Worm (Caenorhabditis elegans) whole organism, L1 larva: Measurements from ENCODE around the gene ttbk-8.1.

ENCODE experiments used
- aha-1 ChIP-seq: fragments of 150-350 bp; optimal IDR thresholded peaks from 2 replicates; lab custom pipeline; 2014; ENCODE audit warnings: missing biosample characterization, missing genetic modification characterization
- blmp-1 ChIP-seq: fragments of 150-350 bp; optimal IDR thresholded peaks from 2 replicates; lab custom pipeline; 2014; ENCODE audit warnings: missing biosample characterization, missing genetic modification characterization
- ceh-63 ChIP-seq: fragments of 200-800 bp; sonication (Bioruptor generic); optimal IDR thresholded peaks from 2 replicates; lab custom pipeline; 2018; ENCODE audit warnings: mild to moderate bottlenecking, missing genetic modification characterization, missing compliant biosample characterization
- ceh-82 ChIP-seq, 3 experiments: fragments of 150-350 bp in 1 of 3; sonication (generic microtip) in 2 of 3; optimal IDR thresholded peaks; 2 replicates each; lab custom pipeline; 2014 to 2017; ENCODE audit warnings: missing biosample characterization in 3 of 3, missing genetic modification characterization in 3 of 3
- ceh-90 ChIP-seq: sonication (generic microtip); optimal IDR thresholded peaks from 2 replicates; lab custom pipeline; 2016; ENCODE audit warnings: missing genetic modification characterization, missing compliant biosample characterization
- ces-1 ChIP-seq: fragments of 150-350 bp; optimal IDR thresholded peaks from 2 replicates; lab custom pipeline; 2014; ENCODE audit warnings: missing biosample characterization, missing genetic modification reagents, missing genetic modification characterization
- dpl-1 ChIP-seq, 3 experiments: fragments of 150-350 bp in 2 of 3; sonication (generic microtip) in 1 of 3; optimal IDR thresholded peaks; 2 replicates each; lab custom pipeline; 2014 to 2017; ENCODE audit warnings: missing biosample characterization in 3 of 3, missing genetic modification characterization in 3 of 3, missing genetic modification reagents in 3 of 3
- efl-1 ChIP-seq, 4 experiments: fragments of 150-350 bp; optimal IDR thresholded peaks in 3 of 4; peaks in 1 of 4; 1 replicate in 1 of 4; 2 replicates in 3 of 4; lab custom pipeline; 2014; ENCODE audit warnings: missing biosample characterization in 2 of 4, missing genetic modification characterization in 2 of 4, missing genetic modification reagents in 2 of 4
- efl-3 ChIP-seq: fragments of 200-800 bp; sonication (Bioruptor generic); optimal IDR thresholded peaks from 2 replicates; lab custom pipeline; 2018; ENCODE audit warnings: mild to moderate bottlenecking, missing genetic modification characterization, missing compliant biosample characterization
- egl-27 ChIP-seq, 2 experiments: fragments of 150-350 bp in 1 of 2; sonication (generic microtip); optimal IDR thresholded peaks; 3 replicates each; lab custom pipeline; 2017 to 2018; ENCODE audit warnings: missing biosample characterization in 2 of 2, missing genetic modification characterization in 2 of 2, missing genetic modification reagents in 2 of 2
- elt-2 ChIP-seq: sonication (generic microtip); optimal IDR thresholded peaks from 2 replicates; lab custom pipeline; 2016; ENCODE audit warnings: missing genetic modification characterization, mild to moderate bottlenecking, inconsistent platforms, missing compliant biosample characterization, missing genetic modification reagents
- ets-5 ChIP-seq: fragments of 200-800 bp; sonication (Bioruptor generic); IDR thresholded peaks from 2 replicates; pipeline ENCODE4 v1.3.6; 2022; ENCODE audit warnings: missing genetic modification characterization, missing compliant biosample characterization
- fkh-8 ChIP-seq: sonication (generic microtip); optimal IDR thresholded peaks from 2 replicates; lab custom pipeline; 2016; ENCODE audit warnings: mild to moderate bottlenecking, missing genetic modification characterization, missing compliant biosample characterization
- hlh-17 ChIP-seq: fragments of 200-800 bp; sonication (Bioruptor generic); optimal IDR thresholded peaks from 2 replicates; lab custom pipeline; 2018; ENCODE audit warnings: missing genetic modification characterization, mild to moderate bottlenecking, missing compliant biosample characterization, moderate library complexity, borderline replicate concordance
- hlh-4 ChIP-seq: sonication (generic microtip); optimal IDR thresholded peaks from 2 replicates; lab custom pipeline; 2016; ENCODE audit warnings: mild to moderate bottlenecking, missing genetic modification characterization, missing compliant biosample characterization
- lin-13 ChIP-seq: fragments of 150-350 bp; optimal IDR thresholded peaks from 2 replicates; lab custom pipeline; 2014; ENCODE audit warnings: missing biosample characterization, missing genetic modification reagents, missing genetic modification characterization
- lin-15B ChIP-seq: fragments of 150-350 bp; sonication (generic microtip); optimal IDR thresholded peaks from 3 replicates; lab custom pipeline; 2014; ENCODE audit warnings: missing biosample characterization, missing genetic modification characterization
- lsy-2 ChIP-seq, 2 experiments: fragments of 150-350 bp; optimal IDR thresholded peaks; 2 replicates each; lab custom pipeline; 2014; ENCODE audit warnings: missing biosample characterization in 2 of 2, missing genetic modification characterization in 2 of 2
- mef-2 ChIP-seq: fragments of 150-350 bp; optimal IDR thresholded peaks from 2 replicates; lab custom pipeline; 2014; ENCODE audit warnings: missing biosample characterization, missing genetic modification characterization
- nhr-19 ChIP-seq: fragments of 200-800 bp; sonication (Bioruptor generic); conservative IDR thresholded peaks from 2 replicates; pipeline ENCODE4 v1.3.6; 2022; ENCODE audit warnings: missing genetic modification characterization, missing compliant biosample characterization
- nhr-47 ChIP-seq: sonication (generic microtip); optimal IDR thresholded peaks from 2 replicates; lab custom pipeline; 2016; ENCODE audit warnings: mild to moderate bottlenecking, missing genetic modification characterization, moderate library complexity, missing compliant biosample characterization
- nhr-77 ChIP-seq: fragments of 150-350 bp; optimal IDR thresholded peaks from 2 replicates; lab custom pipeline; 2014; ENCODE audit warnings: missing biosample characterization, missing genetic modification characterization
- nhr-85 ChIP-seq: sonication (generic microtip); peaks from one replicate; lab custom pipeline; 2016; ENCODE audit warnings: missing genetic modification characterization, inconsistent platforms, missing compliant biosample characterization
- snpc-4 ChIP-seq: fragments of 150-350 bp; optimal IDR thresholded peaks from 2 replicates; lab custom pipeline; 2014; ENCODE audit warnings: missing biosample characterization, missing genetic modification characterization
- sox-4 ChIP-seq: sonication (generic microtip); optimal IDR thresholded peaks from 2 replicates; lab custom pipeline; 2016; ENCODE audit warnings: missing genetic modification characterization, missing compliant biosample characterization
- tbx-2 ChIP-seq: sonication (generic microtip); optimal IDR thresholded peaks from 2 replicates; lab custom pipeline; 2016; ENCODE audit warnings: missing genetic modification characterization, missing compliant biosample characterization
- tlp-1 ChIP-seq: fragments of 150-350 bp; optimal IDR thresholded peaks from 2 replicates; lab custom pipeline; 2014; ENCODE audit warnings: missing biosample characterization, missing genetic modification characterization
- unc-98 ChIP-seq: fragments of 200-800 bp; sonication (Bioruptor generic); IDR thresholded peaks from 2 replicates; pipeline ENCODE4 v1.3.6; 2022; ENCODE audit warnings: missing genetic modification characterization, missing compliant biosample characterization
- xbp-1 ChIP-seq: sonication (generic microtip); optimal IDR thresholded peaks from 2 replicates; lab custom pipeline; 2016; ENCODE audit warnings: missing genetic modification characterization, missing compliant biosample characterization

ttbk-8.1 gene

ce11 chrIV:13487019-13487418, 14.9 kb downstream of the ttbk-8.1 start (continued):
- TF ChIP-seq dpl-1 (GFP tag; optimal IDR thresholded peaks at IDR 0.05; lab: Kevin White, UChicago) (no peak), ets-5 (GFP tag; lab: Robert Waterston, UW) (no peak), efl-3 (GFP tag; lab: Kevin White, UChicago) (no peak), mef-2 (no peak), blmp-1 (tag; lab: Kevin White, UChicago) (no peak), hlh-4 (tag; lab: Kevin White, UChicago) (no peak), nhr-47 (tag; lab: Kevin White, UChicago) (peak; percentile 55), ceh-90 (tag; lab: Kevin White, UChicago) (no peak), nhr-19 (GFP tag; lab: Robert Waterston, UW) (peak; percentile 13; the same call in 1 of the 2 replicates)

ce11 chrIV:13487596-13487995, 15.5 kb downstream of the ttbk-8.1 start:
- TF ChIP-seq unc-98 (GFP tag; lab: Robert Waterston, UW) (no peak), tlp-1 (tag; lab: Kevin White, UChicago) (no peak), sox-4 (no peak), nhr-85 (tag; lab: Kevin White, UChicago) (peak; percentile 1)

- no peak for TF ChIP-seq lin-13 (GFP tag; lab: Kevin White, UChicago)
- TF ChIP-seq elt-2 (tag; lab: Kevin White, UChicago), result no peak
These were observed 20.2 kb downstream of the ttbk-8.1 start, which contains the start of gene Y45F10A.7 for ce11 chrIV:13492271-13492670. Gene Y45F10A.7, plus strand, starts transcription at chrIV:13492571.

ce11 chrIV:13493719-13494118, 21.6 kb downstream of the ttbk-8.1 start:
- TF ChIP-seq lsy-2 (tag; optimal IDR thresholded peaks at IDR 0.05; lab: Kevin White, UChicago) (no peak), efl-1 (optimal IDR thresholded peaks at IDR 0.05; lab: Kevin White, UChicago) (no peak), efl-1 (GFP tag; optimal IDR thresholded peaks at IDR 0.05 in 1 of 2; lab: Kevin White, UChicago) (peak in 1 of 2 experiments; percentile 90)

ce11 chrIV:13502806-13503363, 30.8 kb downstream of the ttbk-8.1 start, which contains the start of gene tbc-9:
Gene tbc-9, minus strand, starts transcription at chrIV:13502856.
- TF ChIP-seq tbx-2 (tag; lab: Kevin White, UChicago), result no peak
- TF ChIP-seq dpl-1 (GFP tag; optimal IDR thresholded peaks at IDR 0.05; lab: Kevin White, UChicago), result peak in 1 of 3 experiments; percentile 5
- TF ChIP-seq, all 84 proteins: peak for 1

- TF ChIP-seq lsy-2 (tag; optimal IDR thresholded peaks at IDR 0.05; lab: Kevin White, UChicago), result peak in 1 of 2 experiments; percentile 13
These were observed 31.4 kb downstream of the ttbk-8.1 start for ce11 chrIV:13503365-13504015.

- TF ChIP-seq ceh-63 (GFP tag; lab: Kevin White, UChicago) (no peak), nhr-77 (no peak), ceh-82 (tag; optimal IDR thresholded peaks at IDR 0.05; lab: Kevin White, UChicago) (no peak), aha-1 (tag; lab: Kevin White, UChicago) (no peak), fkh-8 (tag; lab: Kevin White, UChicago) (no peak), elt-2 (tag; lab: Kevin White, UChicago) (no peak), nhr-19 (GFP tag; lab: Robert Waterston, UW) (no peak), xbp-1 (tag; lab: Kevin White, UChicago) (no peak), tbx-2 (tag; lab: Kevin White, UChicago) (no peak), egl-27 (tag; optimal IDR thresholded peaks at IDR 0.05; lab: Kevin White, UChicago) (no peak), lin-15B (tag; lab: Kevin White, UChicago) (no peak), hlh-17 (GFP tag; lab: Kevin White, UChicago) (no peak), snpc-4 (tag; lab: Kevin White, UChicago) (no peak), ces-1 (GFP tag; lab: Kevin White, UChicago) (no peak), dpl-1 (GFP tag; optimal IDR thresholded peaks at IDR 0.05; lab: Kevin White, UChicago) (no peak)
These were observed 33.0 kb downstream of the ttbk-8.1 start, which contains the start of gene seld-1 for ce11 chrIV:13505144-13505543. Gene seld-1, plus strand, starts transcription at chrIV:13505444.
